Fruit fly (Drosophila melanogaster) whole organism, embryonic: Measurements from ENCODE around the gene Cpr67Fa1.
A peak's percentile ranks its signal among the peaks of the same experiment; 100 is the strongest.

ENCODE experiments used
- Aef1 ChIP-seq: fragments of 200-800 bp; sonication (Bioruptor generic); IDR thresholded peaks from 3 replicates; pipeline ENCODE4 v1.3.6; 2022; ENCODE audit warnings: missing biosample characterization, missing genetic modification characterization
- BEAF-32 ChIP-seq: fragments of 200-800 bp; sonication (Bioruptor generic); optimal IDR thresholded peaks from 3 replicates; lab custom pipeline; 2017; ENCODE audit warnings: missing biosample characterization, missing genetic modification characterization, mild to moderate bottlenecking, moderate library complexity, missing genetic modification reagents
- Bgb ChIP-seq: fragments of 200-800 bp; sonication (Bioruptor generic); IDR thresholded peaks from 2 replicates; pipeline ENCODE4 v1.3.6; 2022; ENCODE audit warnings: missing biosample characterization, missing genetic modification characterization; ENCODE audit not compliant: partially characterized antibody
- CG10274 ChIP-seq: fragments of 200-800 bp; sonication (Bioruptor generic); optimal IDR thresholded peaks from 3 replicates; lab custom pipeline; 2017; ENCODE audit warnings: missing biosample characterization, mild to moderate bottlenecking, missing genetic modification characterization
- CG10321 ChIP-seq: fragments of 200-800 bp; sonication (Bioruptor generic); IDR thresholded peaks from 2 replicates; pipeline ENCODE4 v1.3.6; 2022; ENCODE audit warnings: missing biosample characterization, missing genetic modification characterization
- CG14441 ChIP-seq: fragments of 200-800 bp; sonication (Bioruptor generic); IDR thresholded peaks from 2 replicates; pipeline ENCODE4 v1.3.6; 2022; ENCODE audit warnings: missing biosample characterization, missing genetic modification characterization
- CG14860 ChIP-seq: fragments of 200-800 bp; sonication (Bioruptor generic); IDR thresholded peaks from 3 replicates; pipeline ENCODE4 v1.3.6; 2022; ENCODE audit warnings: missing biosample characterization, missing genetic modification characterization; ENCODE audit not compliant: partially characterized antibody
- CG15073 ChIP-seq: fragments of 200-800 bp; sonication (Bioruptor generic); optimal IDR thresholded peaks from 2 replicates; lab custom pipeline; 2016; ENCODE audit warnings: missing biosample characterization, missing genetic modification characterization
- CG1603 ChIP-seq: fragments of 200-800 bp; sonication (Bioruptor generic); optimal IDR thresholded peaks from 2 replicates; lab custom pipeline; 2019; ENCODE audit warnings: missing biosample characterization, mild to moderate bottlenecking, missing genetic modification characterization, moderate library complexity
- CG1647 ChIP-seq: fragments of 200-800 bp; sonication (Bioruptor generic); optimal IDR thresholded peaks from 3 replicates; lab custom pipeline; 2016; ENCODE audit warnings: missing biosample characterization, missing genetic modification characterization
- CG17186 ChIP-seq: fragments of 200-800 bp; sonication (Bioruptor generic); optimal IDR thresholded peaks from 3 replicates; lab custom pipeline; 2017; ENCODE audit warnings: missing biosample characterization, missing genetic modification reagents, missing genetic modification characterization
- CG17328 ChIP-seq: fragments of 200-800 bp; sonication (Bioruptor generic); IDR thresholded peaks from 2 replicates; pipeline ENCODE4 v1.3.6; 2022; ENCODE audit warnings: missing biosample characterization, missing genetic modification characterization
- CG17359 ChIP-seq: fragments of 200-800 bp; sonication (Bioruptor generic); optimal IDR thresholded peaks from 3 replicates; lab custom pipeline; 2018; ENCODE audit warnings: missing biosample characterization, mild to moderate bottlenecking, missing genetic modification characterization, moderate library complexity
- CG2120 ChIP-seq: fragments of 200-800 bp; sonication (Bioruptor generic); optimal IDR thresholded peaks from 3 replicates; lab custom pipeline; 2016; ENCODE audit warnings: missing biosample characterization, missing genetic modification characterization
- CG31365 ChIP-seq: fragments of 200-800 bp; sonication (Bioruptor generic); optimal IDR thresholded peaks from 2 replicates; lab custom pipeline; 2018; ENCODE audit warnings: missing biosample characterization, mild to moderate bottlenecking, missing genetic modification characterization
- CG32532 ChIP-seq: fragments of 200-800 bp; sonication (Bioruptor generic); IDR thresholded peaks from 2 replicates; pipeline ENCODE4 v1.3.6; 2022; ENCODE audit warnings: missing biosample characterization, missing genetic modification characterization
- CG34422 ChIP-seq: fragments of 200-800 bp; sonication (Bioruptor generic); IDR thresholded peaks from 3 replicates; pipeline ENCODE4 v1.3.6; 2022; ENCODE audit warnings: missing biosample characterization, missing genetic modification characterization
- CG4424 ChIP-seq: fragments of 200-800 bp; sonication (Bioruptor generic); optimal IDR thresholded peaks from 3 replicates; lab custom pipeline; 2016; ENCODE audit warnings: missing biosample characterization, missing genetic modification characterization
- CG4730 ChIP-seq: fragments of 200-800 bp; sonication (Bioruptor generic); IDR thresholded peaks from 2 replicates; pipeline ENCODE4 v1.3.6; 2022; ENCODE audit warnings: missing biosample characterization, missing genetic modification characterization
- CG5180 ChIP-seq: fragments of 200-800 bp; sonication (Bioruptor generic); optimal IDR thresholded peaks from 3 replicates; lab custom pipeline; 2017; ENCODE audit warnings: missing biosample characterization, missing genetic modification characterization, mild to moderate bottlenecking, moderate library complexity, missing genetic modification reagents
- CG7987 ChIP-seq: fragments of 200-800 bp; sonication (Bioruptor generic); optimal IDR thresholded peaks from 2 replicates; lab custom pipeline; 2018; ENCODE audit warnings: missing biosample characterization, mild to moderate bottlenecking, missing genetic modification characterization, moderate library complexity
- Chrac-16 ChIP-seq: fragments of 200-800 bp; sonication (Bioruptor generic); optimal IDR thresholded peaks from 3 replicates; lab custom pipeline; 2016; ENCODE audit warnings: missing biosample characterization, missing genetic modification characterization
- Dek ChIP-seq: fragments of 200-800 bp; sonication (Bioruptor generic); optimal IDR thresholded peaks from 3 replicates; lab custom pipeline; 2019; ENCODE audit warnings: missing biosample characterization, mild to moderate bottlenecking, missing genetic modification characterization, moderate library complexity
- Dfd ChIP-seq, 2 experiments: fragments of >200 bp; optimal IDR thresholded peaks; 2 replicates each; lab custom pipeline; 2017; ENCODE audit warnings: missing biosample characterization in 2 of 2, missing genetic modification characterization in 2 of 2
- Dip2 ChIP-seq: fragments of 200-800 bp; sonication (Bioruptor generic); IDR thresholded peaks from 2 replicates; pipeline ENCODE4 v1.3.6; 2022; ENCODE audit warnings: missing biosample characterization, missing genetic modification characterization
- GATAe ChIP-seq: fragments of 200-800 bp; sonication (Bioruptor generic); conservative IDR thresholded peaks from 2 replicates; pipeline ENCODE4 v1.3.6; 2022; ENCODE audit warnings: missing biosample characterization, missing genetic modification characterization
- Hand ChIP-seq: fragments of 200-800 bp; sonication (Bioruptor generic); optimal IDR thresholded peaks from 2 replicates; lab custom pipeline; 2017; ENCODE audit warnings: mild to moderate bottlenecking, missing biosample characterization, missing genetic modification reagents, missing genetic modification characterization
- Hey ChIP-seq: fragments of 200-800 bp; sonication (Bioruptor generic); optimal IDR thresholded peaks from 3 replicates; lab custom pipeline; 2018; ENCODE audit warnings: missing biosample characterization, mild to moderate bottlenecking, missing genetic modification characterization
- Hr78 ChIP-seq, 2 experiments: fragments of 200-800 bp in 1 of 2; fragments of >200 bp in 1 of 2; sonication (Bioruptor generic) in 1 of 2; optimal IDR thresholded peaks; 2 replicates each; lab custom pipeline; 2017 to 2019; ENCODE audit warnings: missing biosample characterization in 2 of 2, missing genetic modification characterization in 2 of 2, mild to moderate bottlenecking in 1 of 2, moderate library complexity in 1 of 2
- MTF-1 ChIP-seq: fragments of 200-800 bp; sonication (Bioruptor generic); optimal IDR thresholded peaks from 2 replicates; lab custom pipeline; 2018; ENCODE audit warnings: missing biosample characterization, mild to moderate bottlenecking, missing genetic modification characterization, borderline replicate concordance
- Neu2 ChIP-seq: fragments of 200-800 bp; sonication (Bioruptor generic); optimal IDR thresholded peaks from 3 replicates; lab custom pipeline; 2016; ENCODE audit warnings: missing biosample characterization, missing genetic modification characterization, borderline replicate concordance
- Poxn ChIP-seq: fragments of 200-800 bp; sonication (Bioruptor generic); IDR thresholded peaks from 2 replicates; pipeline ENCODE4 v1.3.6; 2022; ENCODE audit warnings: missing biosample characterization, missing genetic modification characterization
- az2 ChIP-seq: fragments of 200-800 bp; sonication (Bioruptor generic); optimal IDR thresholded peaks from 3 replicates; lab custom pipeline; 2016; ENCODE audit warnings: missing biosample characterization, missing genetic modification characterization
- bab2 ChIP-seq: fragments of 200-800 bp; sonication (Bioruptor generic); optimal IDR thresholded peaks from 2 replicates; lab custom pipeline; 2016; ENCODE audit warnings: missing biosample characterization, missing genetic modification characterization
- chn ChIP-seq: fragments of 200-800 bp; sonication (Bioruptor generic); optimal IDR thresholded peaks from 2 replicates; lab custom pipeline; 2016; ENCODE audit warnings: missing biosample characterization, missing genetic modification characterization
- crol ChIP-seq: fragments of 200-800 bp; sonication (Bioruptor generic); IDR thresholded peaks from 2 replicates; pipeline ENCODE4 v1.3.6; 2022; ENCODE audit warnings: missing biosample characterization, missing genetic modification characterization
- cwo ChIP-seq: fragments of 200-800 bp; sonication (Bioruptor generic); optimal IDR thresholded peaks from 3 replicates; lab custom pipeline; 2017; ENCODE audit warnings: missing biosample characterization, missing genetic modification characterization, mild to moderate bottlenecking, moderate library complexity, missing genetic modification reagents
- dmrt99B ChIP-seq: fragments of 200-800 bp; sonication (Bioruptor generic); optimal IDR thresholded peaks from 2 replicates; lab custom pipeline; 2018; ENCODE audit warnings: missing biosample characterization, mild to moderate bottlenecking, missing genetic modification characterization, moderate library complexity
- fd102C ChIP-seq: fragments of 200-800 bp; sonication (Bioruptor generic); optimal IDR thresholded peaks from 2 replicates; lab custom pipeline; 2018; ENCODE audit warnings: missing biosample characterization, mild to moderate bottlenecking, missing genetic modification characterization, moderate library complexity
- hbn ChIP-seq: fragments of 200-800 bp; sonication (Bioruptor generic); IDR thresholded peaks from 2 replicates; pipeline ENCODE4 v1.3.6; 2022; ENCODE audit warnings: missing biosample characterization, missing genetic modification characterization; ENCODE audit not compliant: partially characterized antibody
- odd ChIP-seq: fragments of 200-800 bp; sonication (Bioruptor generic); optimal IDR thresholded peaks from 2 replicates; lab custom pipeline; 2017; ENCODE audit warnings: missing biosample characterization, mild to moderate bottlenecking, missing genetic modification characterization
- org-1 ChIP-seq: fragments of 200-800 bp; sonication (Bioruptor generic); optimal IDR thresholded peaks from 2 replicates; lab custom pipeline; 2017; ENCODE audit warnings: missing biosample characterization, missing genetic modification characterization
- peb ChIP-seq: fragments of 200-800 bp; sonication (Bioruptor generic); IDR thresholded peaks from 2 replicates; pipeline ENCODE4 v1.3.6; 2022; ENCODE audit warnings: missing biosample characterization, missing genetic modification characterization
- pho ChIP-seq: fragments of 200-800 bp; sonication (Bioruptor generic); optimal IDR thresholded peaks from 2 replicates; lab custom pipeline; 2016; ENCODE audit warnings: missing biosample characterization, missing genetic modification characterization
- psq ChIP-seq: fragments of 200-800 bp; sonication (Bioruptor generic); optimal IDR thresholded peaks from 2 replicates; lab custom pipeline; 2017; ENCODE audit warnings: missing biosample characterization, missing genetic modification characterization
- shn ChIP-seq: fragments of 200-800 bp; sonication (Bioruptor generic); optimal IDR thresholded peaks from 3 replicates; lab custom pipeline; 2016; ENCODE audit warnings: missing biosample characterization, missing genetic modification characterization
- sob ChIP-seq: fragments of 200-800 bp; sonication (Bioruptor generic); IDR thresholded peaks from 2 replicates; pipeline ENCODE4 v1.3.6; 2022; ENCODE audit warnings: missing biosample characterization, missing genetic modification characterization
- stc ChIP-seq: fragments of 200-800 bp; sonication (Bioruptor generic); IDR thresholded peaks from 2 replicates; pipeline ENCODE4 v1.3.6; 2022; ENCODE audit warnings: missing biosample characterization, missing genetic modification characterization
- toy ChIP-seq: fragments of 200-800 bp; sonication (Bioruptor generic); IDR thresholded peaks from 2 replicates; pipeline ENCODE4 v1.3.6; 2022; ENCODE audit warnings: missing biosample characterization, missing genetic modification characterization
- z ChIP-seq: fragments of 200-800 bp; sonication (Bioruptor generic); IDR thresholded peaks from 3 replicates; pipeline ENCODE4 v1.3.6; 2022; ENCODE audit warnings: missing biosample characterization, missing genetic modification characterization

The Cpr67Fa1 gene

dm6 chr3L:10893156-10893784 is 3.5 kb downstream of the Cpr67Fa1 start (continued):
- no peak for TF ChIP-seq GATAe (GFP tag; lab: Robert Waterston, UW)
- no peak for TF ChIP-seq fd102C (GFP tag; lab: Kevin White, UChicago)
- peak; percentile 15 for TF ChIP-seq cwo
- TF ChIP-seq CG34422 (GFP tag; lab: Robert Waterston, UW): no peak
- no peak for TF ChIP-seq Neu2 (GFP tag; lab: Kevin White, UChicago)
- no peak for TF ChIP-seq Hey (tag; lab: Kevin White, UChicago)
- no peak for TF ChIP-seq CG32532
- no peak for TF ChIP-seq chn (GFP tag; lab: Kevin White, UChicago)
- no peak for TF ChIP-seq CG15073
- TF ChIP-seq pho (GFP tag; lab: Kevin White, UChicago): no peak
- no peak for TF ChIP-seq Dip2 (GFP tag; lab: Robert Waterston, UW)
- TF ChIP-seq crol (GFP tag; lab: Robert Waterston, UW): no peak
- peak; percentile 62 for TF ChIP-seq odd (GFP tag; lab: Kevin White, UChicago)
- TF ChIP-seq Dfd (GFP tag; optimal IDR thresholded peaks at IDR 0.05; lab: Kevin White, UChicago): no peak
- no peak for TF ChIP-seq CG4730 (GFP tag; lab: Robert Waterston, UW)
- peak; percentile 16 for TF ChIP-seq CG4424 (GFP tag; lab: Kevin White, UChicago)
- peak; percentile 72 for TF ChIP-seq dmrt99B (tag; lab: Kevin White, UChicago)
- TF ChIP-seq peb: no peak
- TF ChIP-seq Chrac-16 (GFP tag; lab: Kevin White, UChicago): no peak
- TF ChIP-seq org-1 (GFP tag; lab: Kevin White, UChicago): no peak
- no peak for TF ChIP-seq CG17186 (GFP tag; lab: Kevin White, UChicago)
- no peak for TF ChIP-seq Poxn
- peak in 1 of 2 experiments; percentile 7 for TF ChIP-seq Hr78 (GFP tag; optimal IDR thresholded peaks at IDR 0.05; lab: Kevin White, UChicago)
- TF ChIP-seq CG10321 (GFP tag; lab: Robert Waterston, UW): no peak
- no peak for TF ChIP-seq bab2 (GFP tag; lab: Kevin White, UChicago)
- no peak for TF ChIP-seq toy (GFP tag; lab: Robert Waterston, UW)
- no peak for TF ChIP-seq CG7987 (GFP tag; lab: Kevin White, UChicago)
- peak; percentile 7 for TF ChIP-seq az2
- TF ChIP-seq CG17328: no peak
- no peak for TF ChIP-seq CG10274 (GFP tag; lab: Kevin White, UChicago)
- TF ChIP-seq shn: no peak
- no peak for TF ChIP-seq sob
- no peak for TF ChIP-seq hbn
- no peak for TF ChIP-seq CG1647
- TF ChIP-seq stc (GFP tag; lab: Robert Waterston, UW): no peak
- TF ChIP-seq Hand (GFP tag; lab: Kevin White, UChicago): no peak
- TF ChIP-seq z: no peak
- peak; percentile 10 for TF ChIP-seq CG2120 (GFP tag; lab: Kevin White, UChicago)
- TF ChIP-seq CG14860 (GFP tag; lab: Robert Waterston, UW): no peak
- TF ChIP-seq CG1603 (tag; lab: Kevin White, UChicago): no peak
- TF ChIP-seq CG5180 (GFP tag; lab: Kevin White, UChicago): no peak
- TF ChIP-seq psq: no peak
- TF ChIP-seq Bgb (GFP tag; lab: Robert Waterston, UW): 0 out of 2 replicates have a peak, but pooled peaks have one; percentile 19
- TF ChIP-seq CG17359 (tag; lab: Kevin White, UChicago): peak; percentile 25
- TF ChIP-seq Dek (tag; lab: Kevin White, UChicago): peak; percentile 65
- no peak for TF ChIP-seq Aef1 (GFP tag; lab: Robert Waterston, UW)
- no peak for TF ChIP-seq CG14441 (GFP tag; lab: Robert Waterston, UW)
- no peak for TF ChIP-seq MTF-1 (GFP tag; lab: Kevin White, UChicago)
- TF ChIP-seq BEAF-32 (GFP tag; lab: Kevin White, UChicago): no peak
- TF ChIP-seq CG31365 (tag; lab: Kevin White, UChicago): no peak
